Worm (Caenorhabditis elegans) whole organism, young adult: ENCODE measurements around the gene eif-3.D.

Experiments
- C06A6.2 ChIP-seq: fragments of 200-800 bp; sonication (Bioruptor generic); conservative IDR thresholded peaks from 2 replicates; pipeline ENCODE4 v1.3.6; 2022; ENCODE audit warnings: missing genetic modification characterization, missing compliant biosample characterization
- F22D6.2 ChIP-seq: sonication (generic microtip); optimal IDR thresholded peaks from 2 replicates; lab custom pipeline; 2016; ENCODE audit warnings: mild to moderate bottlenecking, missing genetic modification characterization, missing compliant biosample characterization
- F23B12.7 ChIP-seq: sonication (generic microtip); optimal IDR thresholded peaks from 2 replicates; lab custom pipeline; 2017; ENCODE audit warnings: missing genetic modification characterization, mild to moderate bottlenecking, missing compliant biosample characterization, antibody characterized with exemption, moderate library complexity; ENCODE audit not compliant: insufficient read depth
- F37B4.10 ChIP-seq: fragments of 200-800 bp; sonication (Bioruptor generic); IDR thresholded peaks from 2 replicates; pipeline ENCODE4 v1.3.6; 2022; ENCODE audit warnings: missing genetic modification characterization, missing compliant biosample characterization
- F39B2.1 ChIP-seq: fragments of 200-800 bp; sonication (Bioruptor generic); IDR thresholded peaks from 2 replicates; pipeline ENCODE4 v1.3.6; 2022; ENCODE audit warnings: missing genetic modification reagents, missing genetic modification characterization, missing compliant biosample characterization
- F49E8.2 ChIP-seq: sonication (generic microtip); optimal IDR thresholded peaks from 3 replicates; lab custom pipeline; 2017; ENCODE audit warnings: missing genetic modification characterization, mild to moderate bottlenecking, missing compliant biosample characterization, antibody characterized with exemption, moderate library complexity; ENCODE audit not compliant: insufficient read depth
- F57A8.1 ChIP-seq: fragments of 200-800 bp; sonication (Bioruptor generic); optimal IDR thresholded peaks from 2 replicates; lab custom pipeline; 2018; ENCODE audit warnings: mild to moderate bottlenecking, missing genetic modification characterization, moderate library complexity, missing compliant biosample characterization
- K12H6.12 ChIP-seq: fragments of 200-800 bp; sonication (Bioruptor generic); optimal IDR thresholded peaks from 2 replicates; lab custom pipeline; 2018; ENCODE audit warnings: mild to moderate bottlenecking, missing genetic modification characterization, missing compliant biosample characterization
- Y53F4B.3 ChIP-seq: fragments of 200-800 bp; sonication (Bioruptor generic); IDR thresholded peaks from 2 replicates; pipeline ENCODE4 v1.3.6; 2022; ENCODE audit warnings: missing genetic modification reagents, missing genetic modification characterization, missing compliant biosample characterization
- Y67H2A.10 ChIP-seq: fragments of 200-800 bp; sonication (Bioruptor generic); conservative IDR thresholded peaks from 2 replicates; pipeline ENCODE4 v1.3.6; 2022; ENCODE audit warnings: missing genetic modification reagents, missing genetic modification characterization, missing compliant biosample characterization
- ama-1 ChIP-seq, 3 experiments: fragments of 150-350 bp in 1 of 3; sonication (generic microtip) in 2 of 3; optimal IDR thresholded peaks; 2 replicates each; lab custom pipeline; 2014 to 2018; ENCODE audit warnings: missing biosample characterization in 2 of 3, missing genetic modification characterization in 2 of 3, missing genetic modification reagents in 2 of 3
- athp-1 ChIP-seq: sonication (generic microtip); optimal IDR thresholded peaks from 2 replicates; lab custom pipeline; 2017; ENCODE audit warnings: mild to moderate bottlenecking, missing genetic modification characterization, missing compliant biosample characterization
- attf-5 ChIP-seq: fragments of 200-800 bp; sonication (Bioruptor generic); optimal IDR thresholded peaks from 2 replicates; lab custom pipeline; 2018; ENCODE audit warnings: mild to moderate bottlenecking, missing genetic modification characterization, missing compliant biosample characterization
- attf-6 ChIP-seq: fragments of 200-800 bp; sonication (Bioruptor generic); IDR thresholded peaks from 2 replicates; pipeline ENCODE4 v1.3.6; 2022; ENCODE audit warnings: missing genetic modification reagents, missing genetic modification characterization, missing compliant biosample characterization
- ccch-3 ChIP-seq: fragments of 200-800 bp; sonication (Bioruptor generic); optimal IDR thresholded peaks from 2 replicates; lab custom pipeline; 2018; ENCODE audit warnings: mild to moderate bottlenecking, missing genetic modification characterization, missing compliant biosample characterization
- ceh-100 ChIP-seq: fragments of 200-800 bp; sonication (Bioruptor generic); IDR thresholded peaks from 2 replicates; pipeline ENCODE4 v1.3.6; 2022; ENCODE audit warnings: missing genetic modification reagents, missing genetic modification characterization, missing compliant biosample characterization
- ceh-91 ChIP-seq: fragments of 200-800 bp; sonication (Bioruptor generic); IDR thresholded peaks from 2 replicates; pipeline ENCODE4 v1.3.6; 2022; ENCODE audit warnings: missing genetic modification reagents, missing genetic modification characterization, missing compliant biosample characterization
- chd-7 ChIP-seq: sonication (generic microtip); optimal IDR thresholded peaks from 2 replicates; lab custom pipeline; 2016; ENCODE audit warnings: mild to moderate bottlenecking, missing genetic modification characterization, moderate library complexity, missing compliant biosample characterization
- dox-1 ChIP-seq: fragments of 200-800 bp; sonication (Bioruptor generic); IDR thresholded peaks from 2 replicates; pipeline ENCODE4 v1.3.6; 2022; ENCODE audit warnings: missing genetic modification reagents, missing genetic modification characterization, missing compliant biosample characterization
- efl-1 ChIP-seq: fragments of 150-350 bp; optimal IDR thresholded peaks from 2 replicates; lab custom pipeline; 2014; ENCODE audit warnings: missing biosample characterization, missing genetic modification reagents, missing genetic modification characterization
- egl-18 ChIP-seq: fragments of 200-800 bp; sonication (Bioruptor generic); IDR thresholded peaks from 2 replicates; pipeline ENCODE4 v1.3.6; 2022; ENCODE audit warnings: missing genetic modification reagents, missing genetic modification characterization, missing compliant biosample characterization
- ets-4 ChIP-seq: fragments of 200-800 bp; sonication (Bioruptor generic); optimal IDR thresholded peaks from 2 replicates; lab custom pipeline; 2018; ENCODE audit warnings: mild to moderate bottlenecking, missing genetic modification characterization, missing compliant biosample characterization
- gei-17 ChIP-seq: fragments of 200-800 bp; sonication (Bioruptor generic); optimal IDR thresholded peaks from 2 replicates; lab custom pipeline; 2018; ENCODE audit warnings: mild to moderate bottlenecking, missing genetic modification characterization, missing compliant biosample characterization
- him-1 ChIP-seq: sonication (generic microtip); optimal IDR thresholded peaks from 2 replicates; lab custom pipeline; 2016; ENCODE audit warnings: missing genotype, missing genetic modification reagents, missing genetic modification characterization, missing compliant biosample characterization
- hlh-26 ChIP-seq: fragments of 200-800 bp; sonication (Bioruptor generic); conservative IDR thresholded peaks from 2 replicates; pipeline ENCODE4 v1.3.6; 2022; ENCODE audit warnings: missing genetic modification reagents, missing genetic modification characterization, missing compliant biosample characterization
- lag-1 ChIP-seq: fragments of 200-800 bp; sonication (Bioruptor generic); IDR thresholded peaks from 2 replicates; pipeline ENCODE4 v1.3.6; 2022; ENCODE audit warnings: missing genetic modification reagents, missing genetic modification characterization, missing compliant biosample characterization
- let-526 ChIP-seq: fragments of 200-800 bp; sonication (Bioruptor generic); IDR thresholded peaks from 2 replicates; pipeline ENCODE4 v1.3.6; 2022; ENCODE audit warnings: missing genetic modification reagents, missing genetic modification characterization, missing compliant biosample characterization
- let-607 ChIP-seq, 2 experiments: fragments of 200-800 bp in 1 of 2; sonication (Bioruptor generic) in 1 of 2; sonication (generic microtip) in 1 of 2; optimal IDR thresholded peaks; 2 replicates each; lab custom pipeline; 2016 to 2018; ENCODE audit warnings: mild to moderate bottlenecking in 2 of 2, missing compliant biosample characterization in 2 of 2, missing genetic modification characterization in 2 of 2, moderate library complexity in 2 of 2, missing genotype in 1 of 2
- lsy-27 ChIP-seq: sonication (generic microtip); optimal IDR thresholded peaks from 2 replicates; lab custom pipeline; 2017; ENCODE audit warnings: missing genetic modification characterization, mild to moderate bottlenecking, missing compliant biosample characterization, antibody characterized with exemption, missing genotype, borderline replicate concordance; ENCODE audit not compliant: insufficient read depth
- madf-6 ChIP-seq: fragments of 200-800 bp; sonication (Bioruptor generic); IDR thresholded peaks from 2 replicates; pipeline ENCODE4 v1.3.6; 2022; ENCODE audit warnings: missing genetic modification reagents, missing genetic modification characterization, missing compliant biosample characterization
- mcd-1 ChIP-seq: fragments of 200-800 bp; sonication (Bioruptor generic); IDR thresholded peaks from 2 replicates; pipeline ENCODE4 v1.3.6; 2022; ENCODE audit warnings: missing genetic modification reagents, missing genetic modification characterization, missing compliant biosample characterization
- mel-28 ChIP-seq: sonication (generic microtip); optimal IDR thresholded peaks from 2 replicates; lab custom pipeline; 2016; ENCODE audit warnings: borderline replicate concordance, mild to moderate bottlenecking, missing genetic modification characterization, missing compliant biosample characterization
- nfya-2 ChIP-seq: fragments of 200-800 bp; sonication (Bioruptor generic); IDR thresholded peaks from 2 replicates; pipeline ENCODE4 v1.3.6; 2022; ENCODE audit warnings: missing genetic modification reagents, missing genetic modification characterization, missing compliant biosample characterization
- nfyb-1 ChIP-seq: fragments of 200-800 bp; sonication (Bioruptor generic); IDR thresholded peaks from 2 replicates; pipeline ENCODE4 v1.3.6; 2022; ENCODE audit warnings: missing genetic modification reagents, missing genetic modification characterization, missing compliant biosample characterization
- nhr-120 ChIP-seq: fragments of 200-800 bp; sonication (Bioruptor generic); IDR thresholded peaks from 2 replicates; pipeline ENCODE4 v1.3.6; 2022; ENCODE audit warnings: missing genetic modification characterization, missing compliant biosample characterization
- nhr-27 ChIP-seq: fragments of 200-800 bp; sonication (Bioruptor generic); optimal IDR thresholded peaks from 2 replicates; lab custom pipeline; 2018; ENCODE audit warnings: mild to moderate bottlenecking, missing genetic modification characterization, moderate library complexity, missing compliant biosample characterization
- nhr-80 ChIP-seq: sonication (generic microtip); optimal IDR thresholded peaks from 2 replicates; lab custom pipeline; 2016; ENCODE audit warnings: missing genetic modification characterization, missing compliant biosample characterization
- nhr-90 ChIP-seq: sonication (generic microtip); optimal IDR thresholded peaks from 2 replicates; lab custom pipeline; 2016; ENCODE audit warnings: missing genotype, mild to moderate bottlenecking, missing genetic modification characterization, missing compliant biosample characterization
- rcor-1 ChIP-seq: fragments of 200-800 bp; sonication (Bioruptor generic); IDR thresholded peaks from 2 replicates; pipeline ENCODE4 v1.3.6; 2022; ENCODE audit warnings: missing genetic modification reagents, missing genetic modification characterization, missing compliant biosample characterization
- rec-8 ChIP-seq, 2 experiments: sonication (generic microtip); optimal IDR thresholded peaks; 2 replicates each; lab custom pipeline; 2016; ENCODE audit warnings: mild to moderate bottlenecking in 2 of 2, missing genetic modification characterization in 2 of 2, missing genetic modification reagents in 2 of 2, missing genotype in 2 of 2, missing biosample characterization in 1 of 2, missing compliant biosample characterization in 1 of 2, moderate library complexity in 1 of 2
- sea-2 ChIP-seq: fragments of 200-800 bp; sonication (Bioruptor generic); IDR thresholded peaks from 2 replicates; pipeline ENCODE4 v1.3.6; 2022; ENCODE audit warnings: missing genetic modification characterization, missing compliant biosample characterization
- snpc-1.3 ChIP-seq: sonication (generic microtip); optimal IDR thresholded peaks from 2 replicates; lab custom pipeline; 2017; ENCODE audit warnings: missing genetic modification characterization, mild to moderate bottlenecking, missing compliant biosample characterization, antibody characterized with exemption, moderate library complexity, missing genotype, missing genetic modification reagents; ENCODE audit not compliant: insufficient read depth
- sptf-2 ChIP-seq: fragments of 200-800 bp; sonication (Bioruptor generic); optimal IDR thresholded peaks from 2 replicates; lab custom pipeline; 2018; ENCODE audit warnings: mild to moderate bottlenecking, missing genetic modification characterization, missing compliant biosample characterization
- zim-3 ChIP-seq: sonication (generic microtip); optimal IDR thresholded peaks from 2 replicates; lab custom pipeline; 2017; ENCODE audit warnings: mild to moderate bottlenecking, missing genetic modification characterization, moderate library complexity, missing compliant biosample characterization
- ztf-22 ChIP-seq: fragments of 200-800 bp; sonication (Bioruptor generic); optimal IDR thresholded peaks from 2 replicates; lab custom pipeline; 2018; ENCODE audit warnings: mild to moderate bottlenecking, missing genetic modification characterization, moderate library complexity, missing compliant biosample characterization
- ztf-28 ChIP-seq: fragments of 200-800 bp; sonication (Bioruptor generic); IDR thresholded peaks from 2 replicates; pipeline ENCODE4 v1.3.6; 2022; ENCODE audit warnings: missing genetic modification reagents, missing genetic modification characterization, missing compliant biosample characterization

The eif-3.D gene

DNA sequence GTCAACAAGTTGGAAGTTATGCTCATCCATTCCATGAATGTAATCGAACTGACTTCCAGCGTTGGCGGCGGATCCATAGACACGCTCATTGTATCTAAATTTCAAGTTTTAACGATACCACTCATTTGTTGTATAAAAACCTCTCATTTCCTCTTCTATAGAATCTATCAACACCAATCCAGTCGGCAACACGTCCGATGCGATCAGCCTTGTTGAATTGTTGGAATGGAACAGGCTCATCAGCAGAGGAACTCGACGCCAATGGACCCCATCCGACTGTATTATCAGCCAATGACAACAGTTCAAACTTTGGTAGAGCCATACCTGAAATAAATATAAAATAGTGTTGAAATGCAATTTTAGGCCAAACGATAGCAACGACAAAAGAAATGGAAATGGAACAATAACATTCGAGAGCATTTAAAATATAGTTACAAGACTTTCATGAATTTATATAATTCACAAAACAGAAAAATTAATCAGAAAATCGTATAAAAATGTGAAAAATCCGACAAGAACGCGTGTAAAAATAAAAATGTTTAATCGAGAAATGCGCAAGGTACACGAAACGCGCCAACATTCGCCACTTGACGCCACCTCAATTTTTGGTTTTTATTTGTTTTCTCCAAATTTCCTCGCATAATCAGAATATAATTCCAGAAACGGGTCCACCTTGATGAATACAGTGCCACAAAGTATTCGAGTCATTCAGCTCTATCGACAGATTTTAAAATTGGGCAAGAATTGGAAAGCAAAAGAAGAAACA, at the start of gene eif-3.D, which contains the start of gene R08D7.4 (continued):
- TF ChIP-seq ets-4 (GFP tag; lab: Kevin White, UChicago): no peak
- no peak for TF ChIP-seq ccch-3 (GFP tag; lab: Kevin White, UChicago)
- no peak for TF ChIP-seq zim-3
- no peak for TF ChIP-seq nfyb-1 (GFP tag; lab: Robert Waterston, UW)
- peak; percentile 30 for TF ChIP-seq F23B12.7 (tag; lab: Kevin White, UChicago)
- TF ChIP-seq egl-18 (GFP tag; lab: Robert Waterston, UW): no peak
- no peak for TF ChIP-seq K12H6.12 (tag; lab: Kevin White, UChicago)
- no peak for TF ChIP-seq nhr-120
- no peak for TF ChIP-seq rcor-1 (GFP tag; lab: Robert Waterston, UW)
- TF ChIP-seq chd-7 (tag; lab: Kevin White, UChicago): no peak
- TF ChIP-seq F49E8.2 (tag; lab: Kevin White, UChicago): peak; percentile 6
- no peak for TF ChIP-seq rec-8 (tag; optimal IDR thresholded peaks at IDR 0.05; lab: Kevin White, UChicago)
- no peak for TF ChIP-seq C06A6.2
- TF ChIP-seq ama-1 (optimal IDR thresholded peaks at IDR 0.05; lab: Kevin White, UChicago): no peak
- TF ChIP-seq ama-1 (GFP tag; optimal IDR thresholded peaks at IDR 0.05; lab: Kevin White, UChicago): no peak
- TF ChIP-seq sptf-2 (GFP tag; lab: Kevin White, UChicago): no peak
- TF ChIP-seq efl-1: peak; percentile 3
- TF ChIP-seq Y67H2A.10: no peak
- TF ChIP-seq madf-6 (GFP tag; lab: Robert Waterston, UW): peak; percentile 38; the same call in 1 of the 2 replicates
- TF ChIP-seq snpc-1.3 (tag; lab: Kevin White, UChicago): peak; percentile 33
- TF ChIP-seq him-1 (tag; lab: Kevin White, UChicago): no peak
- no peak for TF ChIP-seq attf-6
- TF ChIP-seq attf-5: peak; percentile 49
- no peak for TF ChIP-seq mel-28 (tag; lab: Kevin White, UChicago)
- TF ChIP-seq let-607 (tag; optimal IDR thresholded peaks at IDR 0.05; lab: Kevin White, UChicago): peak in 1 of 2 experiments; percentile 30
- TF ChIP-seq nfya-2 (GFP tag; lab: Robert Waterston, UW): no peak
- TF ChIP-seq athp-1 (tag; lab: Kevin White, UChicago): no peak
- no peak for TF ChIP-seq let-526 (GFP tag; lab: Robert Waterston, UW)
- no peak for TF ChIP-seq ztf-22
- no peak for TF ChIP-seq nhr-27
- no peak for TF ChIP-seq ceh-100 (GFP tag; lab: Robert Waterston, UW)
- peak; percentile 70 for TF ChIP-seq dox-1 (GFP tag; lab: Robert Waterston, UW)
- TF ChIP-seq lag-1 (GFP tag; lab: Robert Waterston, UW): no peak
- no peak for TF ChIP-seq ztf-28 (GFP tag; lab: Robert Waterston, UW)
- no peak for TF ChIP-seq F37B4.10 (GFP tag; lab: Robert Waterston, UW)
- TF ChIP-seq sea-2: no peak
- no peak for TF ChIP-seq lsy-27 (tag; lab: Kevin White, UChicago)
- peak; percentile 42 for TF ChIP-seq mcd-1 (GFP tag; lab: Robert Waterston, UW)
- peak; percentile 29 for TF ChIP-seq nhr-80
- TF ChIP-seq ceh-91 (GFP tag; lab: Robert Waterston, UW): no peak
- no peak for TF ChIP-seq hlh-26 (GFP tag; lab: Robert Waterston, UW)
- TF ChIP-seq nhr-90 (tag; lab: Kevin White, UChicago): no peak
- no peak for TF ChIP-seq gei-17 (GFP tag; lab: Kevin White, UChicago)
- no peak for TF ChIP-seq Y53F4B.3
- no peak for TF ChIP-seq F39B2.1 (GFP tag; lab: Robert Waterston, UW)
- TF ChIP-seq F57A8.1 (GFP tag; lab: Kevin White, UChicago): no peak
- no peak for TF ChIP-seq F22D6.2 (tag; lab: Kevin White, UChicago)
